Worm (Caenorhabditis elegans): Measurements from ENCODE around the gene F20E11.18.

DNA sequence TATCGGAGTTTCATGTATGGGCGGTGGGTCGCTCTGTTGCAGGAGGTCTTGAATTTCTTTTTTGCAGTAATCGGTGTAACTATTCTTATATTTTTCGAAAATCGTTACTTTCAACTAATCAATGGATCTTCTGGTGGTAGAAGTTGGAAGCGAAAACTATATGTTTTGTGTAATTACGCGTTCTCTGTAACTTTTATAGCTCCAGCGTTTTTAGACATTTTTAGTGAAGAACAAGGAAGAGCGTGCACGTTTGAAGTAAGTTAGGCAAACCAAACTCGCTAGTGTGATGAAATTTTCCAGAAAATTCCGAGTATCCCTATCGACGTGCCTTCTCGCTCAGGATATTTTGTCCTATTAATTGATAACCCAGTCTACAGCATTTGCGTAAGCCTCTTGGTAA, 3.0 kb upstream of the F20E11.18 start, which contains the start of gene srh-154:
- no peak for TF ChIP-seq elt-3 (tag; optimal IDR thresholded peaks at IDR 0.05)
- TF ChIP-seq unc-39 (tag; optimal IDR thresholded peaks at IDR 0.05): no peak
- no peak for TF ChIP-seq unc-62 (GFP tag; optimal IDR thresholded peaks at IDR 0.05)
- no peak for TF ChIP-seq drap-1 (GFP tag; optimal IDR thresholded peaks at IDR 0.05)
- TF ChIP-seq nhr-237 (tag; optimal IDR thresholded peaks at IDR 0.05): no peak

All from whole organism, mixed stage, embryonic.